Worm (Caenorhabditis elegans) whole organism, early embryonic: ENCODE results near the gene T12G3.11.
A peak's percentile ranks its signal among the peaks of the same experiment; 100 is the strongest.

Experiments used
- B0310.2 ChIP-seq: sonication (generic microtip); optimal IDR thresholded peaks from 2 replicates; lab custom pipeline; 2016; ENCODE audit warnings: mild to moderate bottlenecking, missing genetic modification characterization, missing compliant biosample characterization
- F13C5.2 ChIP-seq: sonication (generic microtip); optimal IDR thresholded peaks from 2 replicates; lab custom pipeline; 2017; ENCODE audit warnings: mild to moderate bottlenecking, missing genetic modification characterization, inconsistent platforms, missing compliant biosample characterization
- aly-1 ChIP-seq: sonication (generic microtip); optimal IDR thresholded peaks from 2 replicates; lab custom pipeline; 2016; ENCODE audit warnings: missing genetic modification characterization, missing compliant biosample characterization
- ama-1 ChIP-seq: fragments of 150-350 bp; optimal IDR thresholded peaks from 2 replicates; lab custom pipeline; 2014
- ceh-13 ChIP-seq: fragments of 200-800 bp; sonication (Bioruptor generic); optimal IDR thresholded peaks from 2 replicates; lab custom pipeline; 2018; ENCODE audit warnings: mild to moderate bottlenecking, missing genetic modification characterization, missing compliant biosample characterization
- ceh-36 ChIP-seq: sonication (generic microtip); optimal IDR thresholded peaks from 2 replicates; lab custom pipeline; 2016; ENCODE audit warnings: missing genetic modification characterization, inconsistent platforms, missing compliant biosample characterization
- ets-7 ChIP-seq: sonication (generic microtip); optimal IDR thresholded peaks from 2 replicates; lab custom pipeline; 2016; ENCODE audit warnings: missing genotype, missing genetic modification characterization, missing compliant biosample characterization
- flt-1 ChIP-seq: fragments of 200-800 bp; sonication (Bioruptor generic); IDR thresholded peaks from 2 replicates; pipeline ENCODE4 v1.3.6; 2022; ENCODE audit warnings: missing genetic modification characterization, missing compliant biosample characterization
- hmbx-1 ChIP-seq: sonication (generic microtip); optimal IDR thresholded peaks from 2 replicates; lab custom pipeline; 2016; ENCODE audit warnings: mild to moderate bottlenecking, missing genetic modification characterization, missing compliant biosample characterization
- hmg-4 ChIP-seq: fragments of 200-800 bp; sonication (Bioruptor generic); optimal IDR thresholded peaks from 2 replicates; lab custom pipeline; 2018; ENCODE audit warnings: mild to moderate bottlenecking, missing genetic modification characterization, missing compliant biosample characterization
- hnd-1 ChIP-seq: sonication (generic microtip); optimal IDR thresholded peaks from 2 replicates; lab custom pipeline; 2016; ENCODE audit warnings: missing genetic modification characterization, missing compliant biosample characterization
- pes-1 ChIP-seq: fragments of 200-800 bp; sonication (Bioruptor generic); IDR thresholded peaks from 2 replicates; pipeline ENCODE4 v1.3.6; 2022; ENCODE audit warnings: missing genetic modification reagents, missing genetic modification characterization, missing compliant biosample characterization
- scrt-1 ChIP-seq: fragments of 200-800 bp; sonication (Bioruptor generic); IDR thresholded peaks from 2 replicates; pipeline ENCODE4 v1.3.6; 2022; ENCODE audit warnings: missing genetic modification characterization, missing compliant biosample characterization
- sea-1 ChIP-seq: fragments of 200-800 bp; sonication (Bioruptor generic); conservative IDR thresholded peaks from 2 replicates; pipeline ENCODE4 v1.3.6; 2022; ENCODE audit warnings: missing genetic modification characterization, missing compliant biosample characterization
- tbx-11 ChIP-seq: fragments of 200-800 bp; sonication (Bioruptor generic); IDR thresholded peaks from 2 replicates; pipeline ENCODE4 v1.3.6; 2022; ENCODE audit warnings: missing genetic modification characterization, missing compliant biosample characterization
- tbx-37 ChIP-seq: fragments of 200-800 bp; sonication (Bioruptor generic); conservative IDR thresholded peaks from 2 replicates; pipeline ENCODE4 v1.3.6; 2022; ENCODE audit warnings: missing genetic modification reagents, missing genetic modification characterization, missing compliant biosample characterization
- tra-4 ChIP-seq: sonication (generic microtip); optimal IDR thresholded peaks from 2 replicates; lab custom pipeline; 2017; ENCODE audit warnings: missing genetic modification characterization, missing compliant biosample characterization

The T12G3.11 gene

ce11 chrIV:12010859-12011258, 18.7 kb downstream of the T12G3.11 start, which contains the start of the genes ZK617.26 and unc-22:
Gene ZK617.26 (minus strand): TSS chrIV:12010959.
Gene unc-22 (minus strand): TSS chrIV:12011007.
- TF ChIP-seq tbx-37 (GFP tag; lab: Robert Waterston, UW) (no peak), aly-1 (no peak), pes-1 (GFP tag; lab: Robert Waterston, UW) (no peak), B0310.2 (tag; lab: Kevin White, UChicago) (no peak), ceh-13 (GFP tag; lab: Kevin White, UChicago) (no peak), hmbx-1 (no peak), hnd-1 (tag; lab: Kevin White, UChicago) (no peak), hmg-4 (GFP tag; lab: Kevin White, UChicago) (no peak), ama-1 (lab: Kevin White, UChicago) (no peak), ets-7 (no peak)

ce11 chrIV:12010377-12010776, 19.2 kb downstream of the T12G3.11 start:
- TF ChIP-seq tbx-37 (GFP tag; lab: Robert Waterston, UW) = no peak
- TF ChIP-seq scrt-1 (GFP tag; lab: Robert Waterston, UW) = 0 out of 2 replicates have a peak, but pooled peaks have one; percentile 6
- no peak for TF ChIP-seq tra-4 (tag; lab: Kevin White, UChicago)
- TF ChIP-seq F13C5.2 (tag; lab: Kevin White, UChicago) = no peak

DNA sequence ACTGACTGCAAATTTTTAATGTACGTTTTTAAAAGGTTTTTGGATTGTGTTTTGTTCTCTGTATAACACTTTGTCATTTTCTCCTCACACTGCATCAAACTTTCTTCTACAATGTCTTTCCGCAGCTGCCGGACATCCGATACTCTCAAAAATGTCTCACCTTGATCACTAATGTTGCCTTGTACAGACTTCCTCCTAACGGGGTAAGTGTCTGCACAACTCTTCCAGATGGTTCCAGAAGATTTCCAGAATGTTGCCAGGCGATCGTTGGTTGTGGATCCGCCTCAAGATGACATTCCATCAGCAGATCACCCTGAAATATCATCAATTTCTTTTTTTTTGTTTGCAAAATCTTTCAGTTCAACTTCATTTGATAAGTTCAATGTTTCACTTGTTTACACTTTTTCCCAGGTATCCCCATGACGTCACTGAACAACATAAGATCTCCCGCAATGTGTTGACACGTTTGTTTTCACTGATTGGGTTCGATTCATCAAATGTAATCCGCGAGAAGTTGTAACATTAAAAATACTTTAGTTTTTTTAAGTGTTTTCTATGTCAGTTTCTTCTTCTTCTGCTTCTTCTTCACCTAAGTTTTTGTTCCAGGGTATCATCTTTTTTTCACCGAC, 20.4 kb downstream of the T12G3.11 start:
- no peak for TF ChIP-seq tbx-37 (GFP tag; lab: Robert Waterston, UW)
- no peak for TF ChIP-seq hmg-4 (GFP tag; lab: Kevin White, UChicago)
- no peak for TF ChIP-seq ceh-36 (tag; lab: Kevin White, UChicago)
- TF ChIP-seq ets-7 = no peak
- TF ChIP-seq ceh-13 (GFP tag; lab: Kevin White, UChicago) = no peak
- no peak for TF ChIP-seq pes-1 (GFP tag; lab: Robert Waterston, UW)
- TF ChIP-seq ama-1 (lab: Kevin White, UChicago) = no peak
- no peak for TF ChIP-seq tbx-11 (GFP tag; lab: Robert Waterston, UW)
- no peak for TF ChIP-seq hnd-1 (tag; lab: Kevin White, UChicago)
- no peak for TF ChIP-seq aly-1
- no peak for TF ChIP-seq tra-4 (tag; lab: Kevin White, UChicago)
- no peak for TF ChIP-seq sea-1 (GFP tag; lab: Robert Waterston, UW)
- no peak for TF ChIP-seq hmbx-1

ce11 chrIV:12005090-12005770, 24.3 kb downstream of the T12G3.11 start:
- no peak for TF ChIP-seq F13C5.2 (tag; lab: Kevin White, UChicago)
- no peak for TF ChIP-seq pes-1 (GFP tag; lab: Robert Waterston, UW)
- no peak for TF ChIP-seq ama-1 (lab: Kevin White, UChicago)
- no peak for TF ChIP-seq hnd-1 (tag; lab: Kevin White, UChicago)
- no peak for TF ChIP-seq tra-4 (tag; lab: Kevin White, UChicago)
- no peak for TF ChIP-seq ceh-13 (GFP tag; lab: Kevin White, UChicago)
- TF ChIP-seq flt-1 (GFP tag; lab: Robert Waterston, UW) = no peak
- no peak for TF ChIP-seq ets-7
- TF ChIP-seq hmg-4 (GFP tag; lab: Kevin White, UChicago) = no peak
- TF ChIP-seq ceh-36 (tag; lab: Kevin White, UChicago) = no peak
- TF ChIP-seq tbx-37 (GFP tag; lab: Robert Waterston, UW) = no peak
- no peak for TF ChIP-seq B0310.2 (tag; lab: Kevin White, UChicago)
- no peak for TF ChIP-seq hmbx-1
- no peak for TF ChIP-seq aly-1
- no peak for TF ChIP-seq sea-1 (GFP tag; lab: Robert Waterston, UW)
- TF ChIP-seq scrt-1 (GFP tag; lab: Robert Waterston, UW) = no peak
- no peak for TF ChIP-seq tbx-11 (GFP tag; lab: Robert Waterston, UW)

DNA sequence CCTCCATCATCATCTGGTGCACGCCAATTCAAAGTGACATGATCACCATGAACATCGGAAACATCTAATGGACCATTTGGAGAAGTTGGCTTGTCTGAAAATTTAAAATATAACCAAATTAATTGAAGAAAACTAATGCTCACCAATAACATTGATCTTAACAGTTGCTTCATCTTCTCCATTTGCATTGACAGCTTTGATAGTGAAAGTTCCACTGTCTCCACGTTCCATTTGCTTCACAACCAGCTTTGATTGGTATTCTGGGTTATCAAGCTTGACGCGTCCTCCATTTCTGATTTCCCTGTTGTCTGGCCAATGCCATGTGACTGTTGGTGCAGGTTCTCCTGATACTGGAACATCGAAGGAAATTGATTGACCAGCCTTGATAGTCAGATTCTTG, 43.2 kb downstream of the T12G3.11 start:
- no peak for TF ChIP-seq tra-4 (tag; lab: Kevin White, UChicago)
